Worm (Caenorhabditis elegans) whole organism, midembryonic: Measurements from ENCODE around the gene neg-1.

Experiments
- T22C8.4 ChIP-seq: fragments of 200-800 bp; sonication (Bioruptor generic); IDR thresholded peaks from 2 replicates; pipeline ENCODE4 v1.3.6; 2022; ENCODE audit warnings: missing genetic modification characterization, missing compliant biosample characterization
- cog-1 ChIP-seq: sonication (generic microtip); optimal IDR thresholded peaks from 2 replicates; lab custom pipeline; 2016; ENCODE audit warnings: missing genetic modification characterization, missing compliant biosample characterization
- flt-1 ChIP-seq: fragments of 200-800 bp; sonication (Bioruptor generic); IDR thresholded peaks from 2 replicates; pipeline ENCODE4 v1.3.6; 2022; ENCODE audit warnings: missing genetic modification characterization, missing compliant biosample characterization
- klf-2 ChIP-seq: fragments of 200-800 bp; sonication (Bioruptor generic); conservative IDR thresholded peaks from 2 replicates; pipeline ENCODE4 v1.3.6; 2022; ENCODE audit warnings: missing genetic modification reagents, missing genetic modification characterization, missing compliant biosample characterization
- med-1 ChIP-seq: sonication (generic microtip); optimal IDR thresholded peaks from 2 replicates; lab custom pipeline; 2017; ENCODE audit warnings: missing genetic modification characterization, mild to moderate bottlenecking, missing compliant biosample characterization, antibody characterized with exemption, missing genetic modification reagents; ENCODE audit not compliant: insufficient read depth
- ref-1 ChIP-seq: fragments of 200-800 bp; sonication (Bioruptor generic); conservative IDR thresholded peaks from 2 replicates; pipeline ENCODE4 v1.3.6; 2022; ENCODE audit warnings: missing genetic modification reagents, missing genetic modification characterization, missing compliant biosample characterization
- tab-1 ChIP-seq: fragments of 200-800 bp; sonication (Bioruptor generic); IDR thresholded peaks from 2 replicates; pipeline ENCODE4 v1.3.6; 2022; ENCODE audit warnings: missing genetic modification characterization, missing compliant biosample characterization
- ztf-23 ChIP-seq: fragments of 200-800 bp; sonication (Bioruptor generic); IDR thresholded peaks from 2 replicates; pipeline ENCODE4 v1.3.6; 2022; ENCODE audit warnings: missing genetic modification reagents, missing genetic modification characterization, missing compliant biosample characterization
- ztf-29 ChIP-seq: fragments of 200-800 bp; sonication (Bioruptor generic); IDR thresholded peaks from 2 replicates; pipeline ENCODE4 v1.3.6; 2022; ENCODE audit warnings: missing genetic modification reagents, missing genetic modification characterization, missing compliant biosample characterization

neg-1 gene

DNA sequence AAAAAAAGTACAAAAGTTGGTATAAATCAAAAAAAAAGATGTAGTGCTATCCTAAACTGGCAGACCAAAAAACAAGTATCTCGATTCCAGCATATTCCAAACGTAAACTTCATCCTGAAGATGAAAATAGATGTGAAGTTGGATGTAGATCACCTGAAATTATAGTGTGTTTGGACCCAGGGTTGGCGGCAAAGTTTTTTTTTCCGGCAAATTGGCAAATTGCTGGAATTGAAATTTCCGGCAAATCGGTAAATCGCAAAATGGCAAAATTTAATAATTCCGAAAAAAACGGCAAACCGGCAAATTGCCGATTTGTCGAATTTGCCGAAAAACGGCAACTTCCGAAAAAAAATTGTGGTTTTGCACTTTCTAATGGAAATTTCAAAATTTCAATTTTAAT lies 9.8 kb upstream of the neg-1 start, which contains the start of gene F13A2.2:
Gene F13A2.2, minus strand, starts transcription at position 101 of the 400 bp plus-strand sequence.
- no peak for TF ChIP-seq ref-1 (GFP tag; lab: Robert Waterston, UW)
- TF ChIP-seq ztf-23 (GFP tag; lab: Robert Waterston, UW), result no peak
- no peak for TF ChIP-seq tab-1 (GFP tag; lab: Robert Waterston, UW)
- TF ChIP-seq T22C8.4, result no peak
- no peak for TF ChIP-seq cog-1 (tag; lab: Kevin White, UChicago)
- TF ChIP-seq klf-2, result no peak
- TF ChIP-seq med-1, result no peak
- no peak for TF ChIP-seq flt-1
- TF ChIP-seq ztf-29 (GFP tag; lab: Robert Waterston, UW), result no peak

- TF ChIP-seq ref-1 (GFP tag; lab: Robert Waterston, UW) (no peak), ztf-29 (GFP tag; lab: Robert Waterston, UW) (no peak), ztf-23 (GFP tag; lab: Robert Waterston, UW) (no peak), T22C8.4 (no peak), tab-1 (GFP tag; lab: Robert Waterston, UW) (no peak), klf-2 (no peak), cog-1 (tag; lab: Kevin White, UChicago) (no peak), med-1 (no peak), flt-1 (no peak)
These were observed 7.6 kb upstream of the neg-1 start, which contains the start of gene F13A2.1 for ce11 chrV:4382298-4382697. Gene F13A2.1 (minus strand): TSS chrV:4382398.

DNA sequence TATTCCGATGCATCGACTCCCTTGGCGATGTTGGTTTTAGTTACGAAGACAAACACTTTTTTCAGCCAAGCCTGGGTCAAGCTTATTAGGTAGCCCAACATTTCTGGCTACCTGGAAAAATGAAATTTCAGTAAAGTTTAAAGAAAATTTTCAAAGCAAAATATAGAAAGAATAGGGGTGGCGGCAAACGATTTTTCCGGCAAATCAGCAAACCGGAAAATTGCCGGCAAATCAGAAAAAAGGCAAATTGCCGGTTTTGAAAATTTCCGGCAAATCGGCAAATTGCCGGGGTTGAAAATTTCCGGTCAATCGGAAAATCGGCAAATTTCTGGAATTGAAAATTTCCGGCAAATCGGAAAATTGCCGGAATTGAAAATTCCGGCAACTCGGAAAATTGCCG lies 2.9 kb upstream of the neg-1 start, which contains the start of gene F32D1.8:
Gene F32D1.8, minus strand, starts transcription at position 101 of the 400 bp plus-strand sequence.
- TF ChIP-seq ztf-23 (GFP tag; lab: Robert Waterston, UW), result 0 out of 2 replicates have a peak, but pooled peaks have one; percentile 17
- no peak for TF ChIP-seq ref-1 (GFP tag; lab: Robert Waterston, UW)
- TF ChIP-seq klf-2, result no peak

DNA sequence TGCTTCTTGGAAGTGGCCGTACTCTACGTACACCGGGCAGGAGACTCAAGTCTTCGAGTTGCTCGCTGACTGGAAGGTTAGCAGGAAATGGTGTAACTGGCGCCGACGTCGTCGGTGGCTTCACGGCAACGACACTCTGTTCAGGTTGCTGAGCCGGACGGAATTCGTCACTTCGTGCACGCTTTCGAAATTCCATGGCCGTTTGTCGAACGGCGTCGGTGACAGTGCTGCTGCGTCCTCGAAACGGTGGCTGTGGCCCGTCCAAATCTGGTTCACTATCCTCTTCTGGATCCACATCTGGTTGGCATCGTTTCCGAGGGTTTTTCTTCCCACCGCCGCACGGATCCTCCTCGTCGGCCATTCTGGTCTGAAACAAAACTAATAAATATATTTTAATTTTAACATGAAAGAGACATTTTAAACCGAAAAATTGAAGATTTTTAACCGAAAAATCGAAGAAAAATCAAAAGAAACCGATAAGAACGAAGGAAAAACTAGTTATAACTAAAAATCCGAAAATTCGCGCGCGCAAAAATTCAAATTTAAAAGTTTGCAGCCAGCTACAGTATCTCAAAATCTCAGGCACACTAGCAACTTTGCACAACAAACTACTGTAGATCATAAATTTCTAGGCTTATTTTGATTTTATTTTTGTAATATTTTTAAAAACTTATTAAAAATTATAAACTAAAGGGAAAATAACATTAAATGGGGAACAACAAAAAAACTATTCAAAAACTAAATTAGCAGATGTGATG lies 1.3 kb upstream of the neg-1 start, which contains the start of gene F32D1.7:
Gene F32D1.7, minus strand, starts transcription at position 367 of the 758 bp plus-strand sequence.
- TF ChIP-seq klf-2 (no peak), tab-1 (GFP tag; lab: Robert Waterston, UW) (no peak), med-1 (no peak), T22C8.4 (no peak), flt-1 (no peak), ztf-23 (GFP tag; lab: Robert Waterston, UW) (no peak), cog-1 (tag; lab: Kevin White, UChicago) (no peak), ref-1 (GFP tag; lab: Robert Waterston, UW) (no peak), ztf-29 (GFP tag; lab: Robert Waterston, UW) (no peak)

ce11 chrV:4373656-4374055 lies 1.0 kb downstream of the neg-1 start:
- TF ChIP-seq ztf-29 (GFP tag; lab: Robert Waterston, UW) (no peak), tab-1 (GFP tag; lab: Robert Waterston, UW) (no peak), flt-1 (no peak), klf-2 (no peak)

DNA sequence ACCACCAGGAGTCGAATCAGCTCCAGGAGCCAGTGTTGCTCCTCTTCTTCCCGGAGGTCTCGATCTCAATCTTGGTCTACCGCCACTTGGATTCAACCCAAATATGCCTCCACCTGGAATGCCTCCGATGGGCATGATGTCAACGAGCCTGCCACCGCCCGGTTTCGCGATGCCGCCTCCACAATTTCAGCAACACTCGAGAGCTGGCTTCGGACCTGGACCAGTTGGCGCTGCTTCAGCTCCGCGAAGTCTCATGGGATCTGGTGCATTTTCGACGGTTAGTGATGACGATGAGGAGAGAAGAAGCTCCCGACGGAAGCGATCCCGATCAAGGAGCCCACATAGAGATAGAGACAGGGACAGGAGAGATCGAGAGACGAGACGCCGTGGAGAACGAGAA lies 1.7 kb downstream of the neg-1 start:
- TF ChIP-seq ztf-29 (GFP tag; lab: Robert Waterston, UW), result no peak
- TF ChIP-seq T22C8.4, result no peak
- TF ChIP-seq cog-1 (tag; lab: Kevin White, UChicago), result no peak
- no peak for TF ChIP-seq ztf-23 (GFP tag; lab: Robert Waterston, UW)
- TF ChIP-seq klf-2, result no peak
- TF ChIP-seq med-1, result no peak
- no peak for TF ChIP-seq ref-1 (GFP tag; lab: Robert Waterston, UW)
- TF ChIP-seq flt-1, result no peak
- TF ChIP-seq tab-1 (GFP tag; lab: Robert Waterston, UW), result no peak

DNA sequence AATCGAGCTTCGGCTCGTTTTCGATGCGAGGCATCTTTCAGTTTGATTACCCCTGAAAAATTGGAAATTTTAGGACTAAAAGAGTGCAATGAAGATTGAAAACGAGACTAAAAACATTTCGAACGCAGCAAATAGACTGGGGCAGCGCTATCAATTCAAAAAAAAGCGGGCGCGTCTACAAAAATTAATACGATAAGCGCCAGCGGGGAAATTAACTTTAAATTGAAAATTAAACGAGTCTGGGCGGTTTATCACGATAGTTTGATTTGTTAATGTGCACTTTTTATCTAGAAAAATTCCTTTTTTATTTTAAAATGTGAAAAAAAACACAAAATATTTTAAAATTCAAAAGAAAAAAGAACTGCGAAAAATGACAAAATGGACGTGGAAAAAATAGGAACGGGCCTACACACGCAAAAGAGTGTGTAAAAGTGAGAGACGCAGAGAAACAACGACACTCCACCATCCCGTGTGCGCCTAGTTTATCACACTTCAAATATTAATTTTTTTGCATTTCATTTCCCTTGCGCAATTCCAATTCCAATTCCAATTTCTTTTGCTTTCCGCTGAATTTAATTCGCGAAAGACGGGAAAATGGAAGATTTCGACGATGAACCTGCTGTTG lies 3.3 kb downstream of the neg-1 start, which contains the start of the genes gmpr-1 and fipp-1:
Gene gmpr-1, minus strand, starts transcription at position 75 of the 625 bp plus-strand sequence.
Gene fipp-1, plus strand, starts transcription at position 499 of the 625 bp plus-strand sequence.
- TF ChIP-seq cog-1 (tag; lab: Kevin White, UChicago) (no peak), ztf-23 (GFP tag; lab: Robert Waterston, UW) (no peak), T22C8.4 (no peak), flt-1 (no peak), ztf-29 (GFP tag; lab: Robert Waterston, UW) (no peak), ref-1 (GFP tag; lab: Robert Waterston, UW) (no peak), klf-2 (no peak), tab-1 (GFP tag; lab: Robert Waterston, UW) (no peak), med-1 (no peak)

ce11 chrV:4370515-4370914 lies 4.2 kb downstream of the neg-1 start:
- TF ChIP-seq cog-1 (tag; lab: Kevin White, UChicago) (no peak), flt-1 (no peak), ztf-29 (GFP tag; lab: Robert Waterston, UW) (no peak), klf-2 (no peak)

DNA sequence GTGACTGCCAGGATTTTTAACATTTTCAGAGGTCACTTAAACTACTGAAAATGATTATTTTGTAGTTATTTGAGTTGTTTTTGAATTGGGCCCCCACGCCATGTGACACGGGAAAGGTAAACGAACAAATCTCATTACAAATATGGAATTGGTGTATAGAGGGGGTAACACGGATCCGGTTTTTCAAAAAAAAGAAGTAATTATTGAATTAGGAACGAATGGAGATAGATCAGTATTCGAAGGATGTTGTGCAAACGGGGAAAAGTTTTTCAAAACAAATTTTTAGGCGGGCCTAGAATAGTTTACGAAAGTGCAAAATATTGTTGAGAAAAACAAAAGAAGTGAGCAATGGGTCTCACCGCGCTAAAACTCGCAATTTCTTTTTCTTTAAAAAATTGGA lies 8.2 kb downstream of the neg-1 start, which contains the start of gene F32D1.11:
Gene F32D1.11, minus strand, starts transcription at position 101 of the 400 bp plus-strand sequence.
- TF ChIP-seq flt-1, result no peak
- TF ChIP-seq ztf-29 (GFP tag; lab: Robert Waterston, UW), result no peak
- no peak for TF ChIP-seq cog-1 (tag; lab: Kevin White, UChicago)
- no peak for TF ChIP-seq ref-1 (GFP tag; lab: Robert Waterston, UW)
- no peak for TF ChIP-seq ztf-23 (GFP tag; lab: Robert Waterston, UW)

DNA sequence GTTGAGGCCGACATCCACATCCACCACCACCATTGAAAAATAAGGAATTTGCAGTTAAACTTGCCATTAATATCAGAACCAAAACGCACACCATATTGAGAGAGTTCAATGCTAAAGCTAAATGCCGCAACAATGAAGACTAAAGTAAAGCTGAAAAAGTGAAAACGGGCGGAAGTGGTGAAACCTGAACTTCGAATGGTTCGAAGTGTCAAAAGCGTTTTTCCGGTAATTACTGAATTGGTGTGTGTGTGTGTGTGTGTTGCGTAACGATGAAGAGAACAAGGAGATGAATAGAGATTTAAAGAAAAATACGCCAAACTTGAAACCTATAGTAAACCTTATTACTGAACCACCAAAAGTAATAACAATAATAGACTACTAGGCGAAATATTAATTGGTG lies 10.2 kb downstream of the neg-1 start, which contains the start of gene grl-13:
Gene grl-13, minus strand, starts transcription at position 101 of the 400 bp plus-strand sequence.
- TF ChIP-seq ztf-23 (GFP tag; lab: Robert Waterston, UW) (no peak), tab-1 (GFP tag; lab: Robert Waterston, UW) (no peak), T22C8.4 (no peak), cog-1 (tag; lab: Kevin White, UChicago) (no peak), klf-2 (no peak), flt-1 (no peak), ref-1 (GFP tag; lab: Robert Waterston, UW) (no peak), med-1 (no peak), ztf-29 (GFP tag; lab: Robert Waterston, UW) (no peak)
